Worm (Caenorhabditis elegans) whole organism, L3 larva: ENCODE data around the gene R04F11.3.

Experiments used
- ceh-16 ChIP-seq: sonication (generic microtip); optimal IDR thresholded peaks from 2 replicates; lab custom pipeline; 2017; ENCODE audit warnings: missing biosample characterization, missing genetic modification characterization
- ceh-9 ChIP-seq: sonication (generic microtip); optimal IDR thresholded peaks from 2 replicates; lab custom pipeline; 2018; ENCODE audit warnings: missing biosample characterization, missing genetic modification characterization
- hmg-11 ChIP-seq: sonication (generic microtip); optimal IDR thresholded peaks from 2 replicates; lab custom pipeline; 2016; ENCODE audit warnings: missing genetic modification characterization, missing compliant biosample characterization
- nhr-11 ChIP-seq: fragments of 150-350 bp; optimal IDR thresholded peaks from 2 replicates; lab custom pipeline; 2014; ENCODE audit warnings: missing biosample characterization, missing genetic modification characterization
- nhr-237 ChIP-seq: fragments of 150-350 bp; optimal IDR thresholded peaks from 2 replicates; lab custom pipeline; 2014; ENCODE audit warnings: missing biosample characterization, missing genetic modification characterization
- nhr-28 ChIP-seq: fragments of 150-350 bp; optimal IDR thresholded peaks from 2 replicates; lab custom pipeline; 2014; ENCODE audit warnings: missing biosample characterization, missing genetic modification characterization
- pha-4 ChIP-seq: fragments of 150-350 bp; optimal IDR thresholded peaks from 2 replicates; lab custom pipeline; 2014; ENCODE audit warnings: missing biosample characterization, missing genetic modification reagents, missing genetic modification characterization
- snpc-4 ChIP-seq: fragments of 150-350 bp; optimal IDR thresholded peaks from 2 replicates; lab custom pipeline; 2014; ENCODE audit warnings: missing biosample characterization, missing genetic modification characterization

DNA sequence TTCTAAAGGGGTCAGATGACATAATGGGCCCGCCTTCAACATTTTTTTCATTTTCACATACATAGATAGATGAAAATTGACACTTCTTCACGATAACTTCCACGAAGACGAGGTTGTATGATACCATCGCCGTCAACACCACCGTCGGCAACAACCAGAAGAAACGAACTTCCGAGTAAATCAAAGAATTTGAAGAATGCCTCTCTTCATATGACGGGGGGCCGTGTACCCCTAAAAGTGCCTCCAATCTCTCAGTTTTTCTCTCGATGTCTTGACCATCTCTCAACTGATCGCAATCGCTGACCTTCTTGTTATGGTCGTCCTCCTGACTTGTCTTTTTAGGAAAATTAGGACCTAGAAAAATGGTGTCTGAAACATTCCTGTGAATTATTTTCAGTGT lies 21.5 kb downstream of the R04F11.3 start:
- TF ChIP-seq nhr-28 (tag; lab: Kevin White, UChicago) (no peak), ceh-16 (tag; lab: Kevin White, UChicago) (no peak), nhr-237 (no peak), pha-4 (tag; lab: Kevin White, UChicago) (no peak), snpc-4 (no peak), ceh-9 (no peak), hmg-11 (tag; lab: Kevin White, UChicago) (no peak), nhr-11 (tag; lab: Kevin White, UChicago) (no peak)
